Worm (Caenorhabditis elegans): ENCODE data around the gene nbet-1.

nbet-1 gene

DNA sequence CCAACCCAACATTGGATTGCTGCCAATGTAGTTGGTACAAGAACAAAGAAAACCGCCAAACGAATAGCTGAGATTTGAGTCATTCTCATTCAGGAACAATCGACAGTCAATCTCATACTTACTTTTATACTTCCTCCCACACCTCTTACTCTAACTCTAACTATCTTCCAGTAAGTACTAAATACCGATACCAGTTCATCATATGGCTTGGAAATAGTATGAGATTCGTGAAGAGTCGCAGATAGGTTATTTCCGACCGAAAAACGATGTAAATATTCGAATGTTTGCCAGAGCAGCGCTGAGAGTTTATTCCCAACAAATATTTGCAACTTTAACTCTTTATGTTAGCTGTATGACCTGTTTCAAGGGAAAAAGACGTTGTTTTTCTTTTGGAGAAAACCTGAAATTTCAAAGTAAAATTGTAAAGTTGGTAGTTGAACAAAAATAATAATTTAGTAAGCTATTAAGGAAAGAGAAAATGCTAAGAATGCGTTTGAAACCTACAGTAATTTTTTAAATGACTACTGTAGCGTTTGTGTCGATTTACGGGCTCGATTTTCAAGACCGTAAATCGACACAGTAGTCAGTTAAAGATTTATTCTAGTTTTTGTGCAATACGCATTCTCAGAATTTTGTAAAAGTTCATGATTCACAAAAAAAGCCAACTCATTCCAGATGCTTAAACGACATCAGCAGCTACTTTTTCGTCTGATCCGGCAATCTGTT, 22.7 kb upstream of the nbet-1 start, which contains the start of the genes W03F8.6 and mtrf-1L:
Gene W03F8.6 (minus strand): TSS at position 101 of the 726 bp plus-strand sequence.
Gene mtrf-1L (plus strand): TSS at position 676 of the 726 bp plus-strand sequence.
- TF ChIP-seq mes-4 (tag; optimal IDR thresholded peaks at IDR 0.05) = no peak

- peak in 1 of 3 experiments; percentile 67 for TF ChIP-seq lin-35 (GFP tag; optimal IDR thresholded peaks at IDR 0.05)
- no peak for TF ChIP-seq ztf-22 (GFP tag; optimal IDR thresholded peaks at IDR 0.05)
- TF ChIP-seq mcd-1 (GFP tag; IDR thresholded peaks at IDR 0.05) = peak; percentile 39; the same call in 1 of the 2 replicates
- peak; percentile 48 for TF ChIP-seq efl-1 (GFP tag; optimal IDR thresholded peaks at IDR 0.05)
- peak; percentile 65 for TF ChIP-seq lin-54 (GFP tag; optimal IDR thresholded peaks at IDR 0.05)
- no peak for TF ChIP-seq snpc-4 (GFP tag; optimal IDR thresholded peaks at IDR 0.05)
- peak in 2 of 4 experiments; percentile 4 to 53 for TF ChIP-seq snpc-4 (tag; optimal IDR thresholded peaks at IDR 0.05)
- no peak for TF ChIP-seq hlh-26 (GFP tag; conservative IDR thresholded peaks at IDR 0.05)
- TF ChIP-seq tbp1 (GFP tag; optimal IDR thresholded peaks at IDR 0.05) = peak; percentile 16
Observed at ce11 chrIV:5188051-5188450, 21.2 kb upstream of the nbet-1 start.

DNA sequence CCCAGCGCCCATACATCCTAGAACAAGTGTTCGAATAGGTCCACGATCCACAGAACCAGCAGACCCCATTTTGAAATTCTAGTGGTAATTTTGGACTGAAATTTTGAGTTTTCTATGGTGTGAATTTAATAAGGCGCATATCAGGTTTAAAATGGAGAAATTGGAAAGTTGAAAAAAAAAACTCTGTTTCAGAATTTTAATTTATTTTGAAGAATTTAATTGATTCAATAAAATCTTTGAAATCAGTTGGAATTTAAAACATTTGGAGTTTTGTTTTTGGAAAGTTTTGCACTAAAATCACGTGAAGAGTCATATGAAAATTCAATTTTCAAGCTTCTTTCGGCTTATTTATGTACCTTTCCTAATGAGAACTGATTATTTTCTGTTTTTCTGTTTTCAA, 13.8 kb upstream of the nbet-1 start, which contains the start of gene gpa-18:
Gene gpa-18 (minus strand): TSS at position 101 of the 400 bp plus-strand sequence.
- TF ChIP-seq Y67H2A.10 (GFP tag; conservative IDR thresholded peaks at IDR 0.05) (no peak), tbp1 (GFP tag; optimal IDR thresholded peaks at IDR 0.05) (no peak), ama-1 (optimal IDR thresholded peaks at IDR 0.05) (no peak), ama-1 (GFP tag; optimal IDR thresholded peaks at IDR 0.05) (no peak), K12H6.12 (tag; optimal IDR thresholded peaks at IDR 0.05) (no peak), snpc-3.4 (tag; optimal IDR thresholded peaks at IDR 0.05) (no peak), unc-62 (GFP tag; optimal IDR thresholded peaks at IDR 0.05) (no peak), ekl-4 (GFP tag; IDR thresholded peaks at IDR 0.05) (no peak), tlf-1 (GFP tag; optimal IDR thresholded peaks at IDR 0.05) (no peak), mel-28 (tag; optimal IDR thresholded peaks at IDR 0.05; ENCODE audit: borderline replicate concordance) (no peak), C17E4.6 (GFP tag; IDR thresholded peaks at IDR 0.05) (no peak), Y95B8A.8 (GFP tag; IDR thresholded peaks at IDR 0.05) (no peak), tbx-9 (tag; optimal IDR thresholded peaks at IDR 0.05; ENCODE audit: borderline replicate concordance) (no peak), hmg-1.2 (GFP tag; IDR thresholded peaks at IDR 0.05) (no peak), D2030.7 (GFP tag; IDR thresholded peaks at IDR 0.05) (no peak), nfya-1 (tag; optimal IDR thresholded peaks at IDR 0.05; ENCODE audit: borderline replicate concordance, insufficient read depth) (no peak), attf-6 (GFP tag; IDR thresholded peaks at IDR 0.05) (no peak)

DNA sequence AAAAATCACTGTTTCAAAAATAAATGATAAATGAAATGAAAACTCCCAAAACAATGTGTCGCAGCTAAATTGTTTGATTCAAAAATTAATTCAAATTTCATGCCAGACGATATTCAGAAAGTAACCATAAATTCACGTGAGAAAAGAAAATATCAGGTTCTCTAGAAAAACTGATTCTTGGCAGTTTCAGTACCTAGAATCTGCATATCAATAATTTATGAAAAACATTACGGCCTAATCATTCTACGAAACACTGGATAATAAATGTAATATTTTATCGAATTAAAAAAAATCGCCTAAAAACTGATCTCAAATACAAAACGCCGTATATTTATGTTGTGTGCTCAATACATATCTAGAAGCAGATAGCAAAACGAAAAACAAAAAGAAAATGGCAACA, 8.5 kb upstream of the nbet-1 start:
- TF ChIP-seq athp-1 (tag; optimal IDR thresholded peaks at IDR 0.05) = no peak
- TF ChIP-seq T07F8.4 (tag; optimal IDR thresholded peaks at IDR 0.05) = no peak
- no peak for TF ChIP-seq bed-2 (GFP tag; IDR thresholded peaks at IDR 0.05)
- no peak for TF ChIP-seq ccch-3 (GFP tag; optimal IDR thresholded peaks at IDR 0.05)
- no peak for TF ChIP-seq mel-28 (tag; optimal IDR thresholded peaks at IDR 0.05; ENCODE audit: borderline replicate concordance)
- no peak for TF ChIP-seq ztf-6 (GFP tag; IDR thresholded peaks at IDR 0.05)
- TF ChIP-seq snpc-1.3 (tag; optimal IDR thresholded peaks at IDR 0.05; ENCODE audit: insufficient read depth) = no peak
- TF ChIP-seq tlf-1 (GFP tag; optimal IDR thresholded peaks at IDR 0.05) = no peak
- no peak for TF ChIP-seq xnd-1 (tag; optimal IDR thresholded peaks at IDR 0.05)
- no peak for TF ChIP-seq dpff-1 (tag; optimal IDR thresholded peaks at IDR 0.05)
- TF ChIP-seq F10E7.11 (tag; optimal IDR thresholded peaks at IDR 0.05) = no peak
- no peak for TF ChIP-seq fkh-3 (tag; optimal IDR thresholded peaks at IDR 0.05)
- no peak for TF ChIP-seq gei-17 (GFP tag; optimal IDR thresholded peaks at IDR 0.05)
- no peak for TF ChIP-seq snpc-1.1 (tag; optimal IDR thresholded peaks at IDR 0.05; ENCODE audit: insufficient read depth)
- no peak for TF ChIP-seq ztf-26 (tag; optimal IDR thresholded peaks at IDR 0.05)
- no peak for TF ChIP-seq chd-7 (tag; optimal IDR thresholded peaks at IDR 0.05)
- TF ChIP-seq tbp1 (GFP tag; optimal IDR thresholded peaks at IDR 0.05) = no peak
- no peak for TF ChIP-seq ets-4 (GFP tag; optimal IDR thresholded peaks at IDR 0.05)
- TF ChIP-seq sea-2 (GFP tag; IDR thresholded peaks at IDR 0.05) = no peak
- no peak for TF ChIP-seq atf-7 (tag; optimal IDR thresholded peaks at IDR 0.05)

All from whole organism, young adult.